Fruit fly (Drosophila melanogaster) whole organism, pupa: ENCODE results near the gene sphinx1.

Experiments
- CG10348 ChIP-seq: fragments of 200-800 bp; sonication (Bioruptor generic); IDR thresholded peaks from 2 replicates; pipeline ENCODE4 v1.3.6; 2022; ENCODE audit warnings: missing biosample characterization, missing genetic modification characterization
- CG12605 ChIP-seq: fragments of 200-800 bp; sonication (Bioruptor generic); IDR thresholded peaks from 2 replicates; pipeline ENCODE4 v1.3.6; 2022; ENCODE audit warnings: missing biosample characterization, missing genetic modification characterization
- CG13204 ChIP-seq: fragments of 200-800 bp; sonication (Bioruptor generic); optimal IDR thresholded peaks from 2 replicates; lab custom pipeline; 2018; ENCODE audit warnings: missing biosample characterization, mild to moderate bottlenecking, missing genetic modification characterization, moderate library complexity
- CG14655 ChIP-seq: fragments of 200-800 bp; sonication (Bioruptor generic); optimal IDR thresholded peaks from 3 replicates; lab custom pipeline; 2017; ENCODE audit warnings: mild to moderate bottlenecking, missing biosample characterization, missing genetic modification reagents, missing genetic modification characterization
- CG15710 ChIP-seq: fragments of 200-800 bp; sonication (Bioruptor generic); optimal IDR thresholded peaks from 2 replicates; lab custom pipeline; 2018; ENCODE audit warnings: missing biosample characterization, mild to moderate bottlenecking, missing genetic modification characterization, moderate library complexity
- CG17806 ChIP-seq: fragments of 200-800 bp; sonication (Bioruptor generic); optimal IDR thresholded peaks from 2 replicates; lab custom pipeline; 2018; ENCODE audit warnings: missing biosample characterization, mild to moderate bottlenecking, missing genetic modification characterization, moderate library complexity
- CG32121 ChIP-seq: fragments of 200-800 bp; sonication (Bioruptor generic); IDR thresholded peaks from 2 replicates; pipeline ENCODE4 v1.3.6; 2022; ENCODE audit warnings: missing biosample characterization, missing genetic modification characterization
- CG34367 ChIP-seq: fragments of 200-800 bp; sonication (Bioruptor generic); optimal IDR thresholded peaks from 2 replicates; lab custom pipeline; 2018; ENCODE audit warnings: missing biosample characterization, mild to moderate bottlenecking, missing genetic modification characterization
- CG4496 ChIP-seq: fragments of 200-800 bp; sonication (Bioruptor generic); IDR thresholded peaks from 3 replicates; pipeline ENCODE4 v1.3.6; 2022; ENCODE audit warnings: missing biosample characterization, missing genetic modification characterization
- CG8159 ChIP-seq: fragments of 200-800 bp; sonication (Bioruptor generic); optimal IDR thresholded peaks from 3 replicates; lab custom pipeline; 2018; ENCODE audit warnings: missing biosample characterization, mild to moderate bottlenecking, missing genetic modification characterization, moderate library complexity
- CG8301 ChIP-seq: fragments of 200-800 bp; sonication (Bioruptor generic); optimal IDR thresholded peaks from 2 replicates; lab custom pipeline; 2018; ENCODE audit warnings: missing biosample characterization, mild to moderate bottlenecking, missing genetic modification characterization
- CG9948 ChIP-seq: fragments of 200-800 bp; sonication (Bioruptor generic); optimal IDR thresholded peaks from 2 replicates; lab custom pipeline; 2018; ENCODE audit warnings: missing biosample characterization, mild to moderate bottlenecking, missing genetic modification characterization, moderate library complexity
- D1 ChIP-seq: fragments of 200-800 bp; sonication (Bioruptor generic); optimal IDR thresholded peaks from 2 replicates; lab custom pipeline; 2018; ENCODE audit warnings: missing biosample characterization, mild to moderate bottlenecking, missing genetic modification characterization, moderate library complexity
- EcR ChIP-seq: fragments of 200-800 bp; sonication (Bioruptor generic); optimal IDR thresholded peaks from 3 replicates; lab custom pipeline; 2019; ENCODE audit warnings: missing biosample characterization, missing genetic modification characterization, mild to moderate bottlenecking, moderate library complexity, missing genetic modification reagents
- Ets98B ChIP-seq: fragments of 200-800 bp; sonication (Bioruptor generic); IDR thresholded peaks from 2 replicates; pipeline ENCODE4 v1.3.6; 2022; ENCODE audit warnings: missing biosample characterization, missing genetic modification characterization
- Pif1A ChIP-seq: fragments of 200-800 bp; sonication (Bioruptor generic); optimal IDR thresholded peaks from 3 replicates; lab custom pipeline; 2016; ENCODE audit warnings: missing biosample characterization, missing genetic modification characterization
- Pif1B ChIP-seq: fragments of 200-800 bp; sonication (Bioruptor generic); optimal IDR thresholded peaks from 3 replicates; lab custom pipeline; 2016; ENCODE audit warnings: missing biosample characterization, missing genetic modification characterization
- Snoo ChIP-seq: fragments of 200-800 bp; sonication (Bioruptor generic); optimal IDR thresholded peaks from 3 replicates; lab custom pipeline; 2017; ENCODE audit warnings: missing biosample characterization, mild to moderate bottlenecking, missing genetic modification characterization, inconsistent platforms
- fd96Ca ChIP-seq: fragments of 200-800 bp; sonication (Bioruptor generic); IDR thresholded peaks from 3 replicates; pipeline ENCODE4 v1.3.6; 2022; ENCODE audit warnings: missing biosample characterization, missing genetic modification characterization
- gl ChIP-seq: fragments of 200-800 bp; sonication (Bioruptor generic); optimal IDR thresholded peaks from 2 replicates; lab custom pipeline; 2018; ENCODE audit warnings: missing biosample characterization, mild to moderate bottlenecking, missing genetic modification characterization
- rn ChIP-seq: fragments of 200-800 bp; sonication (Bioruptor generic); IDR thresholded peaks from 2 replicates; pipeline ENCODE4 v1.3.6; 2022; ENCODE audit warnings: missing biosample characterization, missing genetic modification characterization

Gene sphinx1

dm6 chr3L:7404081-7404480 lies 35.1 kb downstream of the sphinx1 start, which contains the start of gene CG8560:
Gene CG8560 (minus strand): TSS chr3L:7404181.
- TF ChIP-seq fd96Ca (GFP tag; lab: Robert Waterston, UW) (no peak), rn (GFP tag; lab: Robert Waterston, UW) (no peak), EcR (no peak), CG9948 (tag; lab: Kevin White, UChicago) (no peak), CG8159 (tag; lab: Kevin White, UChicago) (no peak), CG17806 (tag; lab: Kevin White, UChicago) (no peak), CG4496 (GFP tag; lab: Robert Waterston, UW) (no peak), Snoo (no peak), CG13204 (GFP tag; lab: Kevin White, UChicago) (no peak)

- TF ChIP-seq CG9948 (tag; lab: Kevin White, UChicago) = no peak
Observed at dm6 chr3L:7401972-7402371, 37.2 kb downstream of the sphinx1 start.

- TF ChIP-seq EcR = no peak
- no peak for TF ChIP-seq Snoo
- TF ChIP-seq CG8301 (tag; lab: Kevin White, UChicago) = no peak
- TF ChIP-seq, all 21 proteins: peak for 0
Observed at dm6 chr3L:7399770-7400169, 39.4 kb downstream of the sphinx1 start, which contains the start of gene CG18417. Gene CG18417 (plus strand): TSS chr3L:7400070.

dm6 chr3L:7397979-7398378 lies 41.2 kb downstream of the sphinx1 start, which contains the start of gene CG8562:
Gene CG8562 (plus strand): TSS chr3L:7398285.
- TF ChIP-seq CG15710 = no peak
- no peak for TF ChIP-seq Pif1A
- no peak for TF ChIP-seq CG32121
- no peak for TF ChIP-seq rn (GFP tag; lab: Robert Waterston, UW)
- TF ChIP-seq CG34367 (tag; lab: Kevin White, UChicago) = no peak
- TF ChIP-seq CG8159 (tag; lab: Kevin White, UChicago) = no peak
- no peak for TF ChIP-seq CG10348 (GFP tag; lab: Robert Waterston, UW)

- TF ChIP-seq rn (GFP tag; lab: Robert Waterston, UW) (no peak), Pif1B (GFP tag; lab: Kevin White, UChicago) (no peak), EcR (no peak), CG13204 (GFP tag; lab: Kevin White, UChicago) (no peak), CG4496 (GFP tag; lab: Robert Waterston, UW) (no peak), CG32121 (no peak), CG17806 (tag; lab: Kevin White, UChicago) (no peak), CG12605 (GFP tag; lab: Robert Waterston, UW) (no peak), CG15710 (no peak), gl (tag; lab: Kevin White, UChicago) (no peak), CG8159 (tag; lab: Kevin White, UChicago) (no peak), CG34367 (tag; lab: Kevin White, UChicago) (no peak), Ets98B (no peak), Pif1A (no peak), CG9948 (tag; lab: Kevin White, UChicago) (no peak), Snoo (no peak), CG10348 (GFP tag; lab: Robert Waterston, UW) (no peak)
- TF ChIP-seq, all 21 proteins: peak for 0
Observed at dm6 chr3L:7396055-7396454, 43.1 kb downstream of the sphinx1 start, which contains the start of gene CG32379. Gene CG32379 (plus strand): TSS chr3L:7396355.

- TF ChIP-seq CG10348 (GFP tag; lab: Robert Waterston, UW) = no peak
- TF ChIP-seq CG15710 = no peak
- TF ChIP-seq Pif1B (GFP tag; lab: Kevin White, UChicago) = no peak
- TF ChIP-seq, all 21 proteins: peak for 0
Observed at dm6 chr3L:7390442-7390841, 48.8 kb downstream of the sphinx1 start, which contains the start of gene CG8563. Gene CG8563 (plus strand): TSS chr3L:7390742.

dm6 chr3L:7390004-7390403 lies 49.2 kb downstream of the sphinx1 start:
- no peak for TF ChIP-seq CG10348 (GFP tag; lab: Robert Waterston, UW)
- no peak for TF ChIP-seq CG13204 (GFP tag; lab: Kevin White, UChicago)
- TF ChIP-seq D1 (tag; lab: Kevin White, UChicago) = no peak
- TF ChIP-seq gl (tag; lab: Kevin White, UChicago) = no peak
- TF ChIP-seq CG34367 (tag; lab: Kevin White, UChicago) = no peak
- no peak for TF ChIP-seq CG9948 (tag; lab: Kevin White, UChicago)
- no peak for TF ChIP-seq Snoo
- TF ChIP-seq CG32121 = no peak
- no peak for TF ChIP-seq Ets98B
- no peak for TF ChIP-seq EcR
- TF ChIP-seq Pif1B (GFP tag; lab: Kevin White, UChicago) = no peak
- no peak for TF ChIP-seq Pif1A
- no peak for TF ChIP-seq CG14655 (GFP tag; lab: Kevin White, UChicago)
- no peak for TF ChIP-seq CG4496 (GFP tag; lab: Robert Waterston, UW)
- no peak for TF ChIP-seq CG17806 (tag; lab: Kevin White, UChicago)
- TF ChIP-seq CG8301 (tag; lab: Kevin White, UChicago) = no peak
- no peak for TF ChIP-seq CG15710
- no peak for TF ChIP-seq rn (GFP tag; lab: Robert Waterston, UW)
- no peak for TF ChIP-seq fd96Ca (GFP tag; lab: Robert Waterston, UW)
- TF ChIP-seq CG8159 (tag; lab: Kevin White, UChicago) = no peak
- TF ChIP-seq, all 21 proteins: peak for 0
